Worm (Caenorhabditis elegans): Measurements from ENCODE around the gene F35C8.5.

ce11 chrX:5321563-5321962 is 44.0 kb upstream of the F35C8.5 start:
- TF ChIP-seq klf-2 (GFP tag; conservative IDR thresholded peaks at IDR 0.05) (no peak), flt-1 (GFP tag; IDR thresholded peaks at IDR 0.05) (no peak), T22C8.4 (GFP tag; IDR thresholded peaks at IDR 0.05) (no peak)

Data from whole organism, midembryonic.